Worm (Caenorhabditis elegans) whole organism, L3 larva: ENCODE data around the gene rack-1.

ENCODE experiments used
- R02D3.7 ChIP-seq: fragments of 150-350 bp; optimal IDR thresholded peaks from 2 replicates; lab custom pipeline; 2014; ENCODE audit warnings: missing biosample characterization, missing genetic modification characterization
- ZK546.5 ChIP-seq: sonication (generic microtip); optimal IDR thresholded peaks from 2 replicates; lab custom pipeline; 2017; ENCODE audit warnings: missing biosample characterization, missing genetic modification characterization
- aly-2 ChIP-seq: fragments of 150-350 bp; optimal IDR thresholded peaks from 2 replicates; lab custom pipeline; 2014; ENCODE audit warnings: missing biosample characterization, missing genetic modification characterization
- ama-1 ChIP-seq: fragments of 150-350 bp; optimal IDR thresholded peaks from 2 replicates; lab custom pipeline; 2018
- ceh-16 ChIP-seq: sonication (generic microtip); optimal IDR thresholded peaks from 2 replicates; lab custom pipeline; 2017; ENCODE audit warnings: missing biosample characterization, missing genetic modification characterization
- ceh-28 ChIP-seq: fragments of 150-350 bp; optimal IDR thresholded peaks from 2 replicates; lab custom pipeline; 2014; ENCODE audit warnings: missing biosample characterization, missing genetic modification reagents, missing genetic modification characterization
- ceh-82 ChIP-seq: fragments of 150-350 bp; optimal IDR thresholded peaks from 2 replicates; lab custom pipeline; 2014; ENCODE audit warnings: missing biosample characterization, missing genetic modification characterization
- ceh-9 ChIP-seq: sonication (generic microtip); optimal IDR thresholded peaks from 2 replicates; lab custom pipeline; 2018; ENCODE audit warnings: missing biosample characterization, missing genetic modification characterization
- daf-12 ChIP-seq: fragments of 150-350 bp; optimal IDR thresholded peaks from 2 replicates; lab custom pipeline; 2014; ENCODE audit warnings: missing biosample characterization, missing genetic modification reagents, missing genetic modification characterization
- egl-5 ChIP-seq: fragments of 150-350 bp; optimal IDR thresholded peaks from 2 replicates; lab custom pipeline; 2017; ENCODE audit warnings: missing biosample characterization, missing genetic modification reagents, missing genetic modification characterization, inconsistent platforms
- elt-1 ChIP-seq: fragments of 150-350 bp; optimal IDR thresholded peaks from 2 replicates; lab custom pipeline; 2014; ENCODE audit warnings: missing biosample characterization, missing genetic modification characterization
- elt-2 ChIP-seq: sonication (generic microtip); optimal IDR thresholded peaks from 2 replicates; lab custom pipeline; 2016; ENCODE audit warnings: missing genetic modification reagents, mild to moderate bottlenecking, missing genetic modification characterization, missing compliant biosample characterization
- elt-3 ChIP-seq, 3 experiments: fragments of 150-350 bp in 1 of 3; sonication (generic microtip) in 2 of 3; optimal IDR thresholded peaks; 2 replicates in 2 of 3; 4 replicates in 1 of 3; lab custom pipeline; 2014 to 2017; ENCODE audit warnings: missing biosample characterization in 3 of 3, missing genetic modification characterization in 3 of 3
- eor-1 ChIP-seq, 2 experiments: fragments of 150-350 bp; optimal IDR thresholded peaks; 2 replicates each; lab custom pipeline; 2014 to 2018; ENCODE audit warnings: missing biosample characterization in 2 of 2, missing genetic modification characterization in 2 of 2
- fkh-10 ChIP-seq: sonication (generic microtip); optimal IDR thresholded peaks from 2 replicates; lab custom pipeline; 2017; ENCODE audit warnings: missing biosample characterization, missing genetic modification reagents, missing genetic modification characterization
- fkh-2 ChIP-seq: fragments of 150-350 bp; optimal IDR thresholded peaks from 2 replicates; lab custom pipeline; 2014; ENCODE audit warnings: missing biosample characterization, missing genetic modification reagents, missing genetic modification characterization
- fos-1 ChIP-seq: fragments of 150-350 bp; optimal IDR thresholded peaks from 2 replicates; lab custom pipeline; 2014; ENCODE audit warnings: missing biosample characterization, missing genetic modification characterization
- jun-1 ChIP-seq: fragments of 150-350 bp; optimal IDR thresholded peaks from 2 replicates; lab custom pipeline; 2014; ENCODE audit warnings: missing biosample characterization, missing genetic modification reagents, missing genetic modification characterization
- lin-39 ChIP-seq: fragments of 150-350 bp; optimal IDR thresholded peaks from 2 replicates; lab custom pipeline; 2018; ENCODE audit warnings: missing biosample characterization, missing genetic modification reagents, missing genetic modification characterization
- lsy-12 ChIP-seq: sonication (generic microtip); optimal IDR thresholded peaks from 2 replicates; lab custom pipeline; 2016; ENCODE audit warnings: mild to moderate bottlenecking, missing genetic modification characterization, missing compliant biosample characterization
- mml-1 ChIP-seq: fragments of 150-350 bp; sonication (generic microtip); optimal IDR thresholded peaks from 3 replicates; lab custom pipeline; 2014; ENCODE audit warnings: missing biosample characterization, missing genetic modification characterization
- nfya-1 ChIP-seq: sonication (generic microtip); optimal IDR thresholded peaks from 2 replicates; lab custom pipeline; 2017; ENCODE audit warnings: missing genetic modification characterization, mild to moderate bottlenecking, missing compliant biosample characterization, antibody characterized with exemption, moderate library complexity; ENCODE audit not compliant: insufficient read depth
- nhr-11 ChIP-seq: fragments of 150-350 bp; optimal IDR thresholded peaks from 2 replicates; lab custom pipeline; 2014; ENCODE audit warnings: missing biosample characterization, missing genetic modification characterization
- nhr-12 ChIP-seq: fragments of 150-350 bp; optimal IDR thresholded peaks from 2 replicates; lab custom pipeline; 2014; ENCODE audit warnings: missing biosample characterization, missing genetic modification characterization
- nhr-23 ChIP-seq: fragments of 150-350 bp; optimal IDR thresholded peaks from 2 replicates; lab custom pipeline; 2014; ENCODE audit warnings: missing biosample characterization, missing genetic modification reagents, missing genetic modification characterization
- nhr-28 ChIP-seq: fragments of 150-350 bp; optimal IDR thresholded peaks from 2 replicates; lab custom pipeline; 2014; ENCODE audit warnings: missing biosample characterization, missing genetic modification characterization
- nhr-67 ChIP-seq: fragments of 150-350 bp; optimal IDR thresholded peaks from 2 replicates; lab custom pipeline; 2014; ENCODE audit warnings: missing biosample characterization, missing genetic modification characterization
- nhr-76 ChIP-seq: fragments of 150-350 bp; sonication (generic microtip); optimal IDR thresholded peaks from 5 replicates; lab custom pipeline; 2014; ENCODE audit warnings: missing biosample characterization, missing genetic modification characterization
- nhr-77 ChIP-seq: fragments of 150-350 bp; optimal IDR thresholded peaks from 2 replicates; lab custom pipeline; 2014; ENCODE audit warnings: missing biosample characterization, missing genetic modification characterization
- pha-4 ChIP-seq: fragments of 150-350 bp; optimal IDR thresholded peaks from 2 replicates; lab custom pipeline; 2014; ENCODE audit warnings: missing biosample characterization, missing genetic modification reagents, missing genetic modification characterization
- pqm-1 ChIP-seq: fragments of 150-350 bp; optimal IDR thresholded peaks from 2 replicates; lab custom pipeline; 2017; ENCODE audit warnings: missing biosample characterization, missing genetic modification characterization, inconsistent platforms
- sea-2 ChIP-seq: fragments of 150-350 bp; sonication (generic microtip); optimal IDR thresholded peaks from 4 replicates; lab custom pipeline; 2014; ENCODE audit warnings: missing biosample characterization, missing genetic modification reagents, missing genetic modification characterization
- skn-1 ChIP-seq: fragments of 150-350 bp; optimal IDR thresholded peaks from 2 replicates; lab custom pipeline; 2014; ENCODE audit warnings: missing biosample characterization, missing genetic modification characterization
- snpc-4 ChIP-seq: fragments of 150-350 bp; optimal IDR thresholded peaks from 2 replicates; lab custom pipeline; 2014; ENCODE audit warnings: missing biosample characterization, missing genetic modification characterization
- tbx-2 ChIP-seq: sonication (generic microtip); optimal IDR thresholded peaks from 2 replicates; lab custom pipeline; 2016; ENCODE audit warnings: mild to moderate bottlenecking, missing genetic modification characterization, missing compliant biosample characterization
- unc-39 ChIP-seq: sonication (generic microtip); optimal IDR thresholded peaks from 4 replicates; lab custom pipeline; 2017; ENCODE audit warnings: missing biosample characterization, missing genetic modification characterization
- zag-1 ChIP-seq: fragments of 150-350 bp; optimal IDR thresholded peaks from 2 replicates; lab custom pipeline; 2014; ENCODE audit warnings: missing biosample characterization, missing genetic modification characterization
- ztf-4 ChIP-seq: fragments of 150-350 bp; optimal IDR thresholded peaks from 2 replicates; lab custom pipeline; 2014; ENCODE audit warnings: missing biosample characterization, missing genetic modification characterization

rack-1 gene

ce11 chrIV:10215393-10215792 is 38.9 kb downstream of the rack-1 start:
- TF ChIP-seq nhr-28 (tag; lab: Kevin White, UChicago) (no peak), nhr-12 (tag; lab: Kevin White, UChicago) (no peak), nhr-11 (tag; lab: Kevin White, UChicago) (no peak), sea-2 (GFP tag; lab: Kevin White, UChicago) (no peak), nhr-67 (tag; lab: Kevin White, UChicago) (no peak), daf-12 (no peak), nhr-23 (tag; lab: Kevin White, UChicago) (no peak), nfya-1 (tag; lab: Kevin White, UChicago) (no peak), egl-5 (tag; lab: Kevin White, UChicago) (no peak), elt-2 (no peak), nhr-76 (no peak), pqm-1 (no peak), tbx-2 (no peak), aly-2 (tag; lab: Kevin White, UChicago) (no peak), nhr-77 (tag; lab: Kevin White, UChicago) (no peak), ceh-16 (tag; lab: Kevin White, UChicago) (no peak), ceh-82 (tag; lab: Kevin White, UChicago) (no peak), fos-1 (no peak), fkh-2 (tag; lab: Kevin White, UChicago) (no peak), elt-3 (tag; optimal IDR thresholded peaks at IDR 0.05; lab: Kevin White, UChicago) (no peak)

- TF ChIP-seq nfya-1 (tag; lab: Kevin White, UChicago) (no peak), fos-1 (no peak), fkh-10 (GFP tag; lab: Kevin White, UChicago) (no peak), sea-2 (GFP tag; lab: Kevin White, UChicago) (no peak), egl-5 (tag; lab: Kevin White, UChicago) (no peak), mml-1 (tag; lab: Kevin White, UChicago) (no peak), nhr-77 (tag; lab: Kevin White, UChicago) (no peak), fkh-2 (tag; lab: Kevin White, UChicago) (no peak), nhr-67 (tag; lab: Kevin White, UChicago) (no peak), R02D3.7 (tag; lab: Kevin White, UChicago) (no peak), nhr-28 (tag; lab: Kevin White, UChicago) (no peak), ztf-4 (no peak), pqm-1 (no peak), elt-1 (tag; lab: Kevin White, UChicago) (no peak), ceh-9 (tag; lab: Kevin White, UChicago) (no peak), snpc-4 (tag; lab: Kevin White, UChicago) (no peak), unc-39 (tag; lab: Kevin White, UChicago) (no peak), daf-12 (no peak), ceh-16 (tag; lab: Kevin White, UChicago) (no peak), ama-1 (lab: Kevin White, UChicago) (no peak)
Measured at ce11 chrIV:10216078-10216477, 39.6 kb downstream of the rack-1 start, which contains the start of gene col-124. TSS of gene col-124 (plus strand) at chrIV:10216451.

ce11 chrIV:10216704-10217296 is 40.3 kb downstream of the rack-1 start:
- TF ChIP-seq eor-1 (tag; optimal IDR thresholded peaks at IDR 0.05; lab: Kevin White, UChicago), result no peak
- no peak for TF ChIP-seq lin-39 (tag; lab: Kevin White, UChicago)
- no peak for TF ChIP-seq skn-1
- TF ChIP-seq elt-1 (tag; lab: Kevin White, UChicago), result no peak
- TF ChIP-seq pha-4 (tag; lab: Kevin White, UChicago), result no peak
- TF ChIP-seq ZK546.5 (tag; lab: Kevin White, UChicago), result no peak
- no peak for TF ChIP-seq lsy-12 (tag; lab: Kevin White, UChicago)
- no peak for TF ChIP-seq ceh-28 (tag; lab: Kevin White, UChicago)
- TF ChIP-seq ceh-16 (tag; lab: Kevin White, UChicago), result no peak
- no peak for TF ChIP-seq pqm-1
- no peak for TF ChIP-seq jun-1
- no peak for TF ChIP-seq elt-2
- no peak for TF ChIP-seq ztf-4
- TF ChIP-seq zag-1 (tag; lab: Kevin White, UChicago), result no peak
- no peak for TF ChIP-seq fkh-2 (tag; lab: Kevin White, UChicago)
- no peak for TF ChIP-seq nhr-67 (tag; lab: Kevin White, UChicago)
- no peak for TF ChIP-seq nhr-76
- TF ChIP-seq tbx-2, result no peak
